Worm (Caenorhabditis elegans) whole organism, early embryonic: ENCODE results near the gene sre-52.

Experiments
- B0310.2 ChIP-seq: sonication (generic microtip); optimal IDR thresholded peaks from 2 replicates; lab custom pipeline; 2016; ENCODE audit warnings: mild to moderate bottlenecking, missing genetic modification characterization, missing compliant biosample characterization
- F13C5.2 ChIP-seq: sonication (generic microtip); optimal IDR thresholded peaks from 2 replicates; lab custom pipeline; 2017; ENCODE audit warnings: mild to moderate bottlenecking, missing genetic modification characterization, inconsistent platforms, missing compliant biosample characterization
- aly-1 ChIP-seq: sonication (generic microtip); optimal IDR thresholded peaks from 2 replicates; lab custom pipeline; 2016; ENCODE audit warnings: missing genetic modification characterization, missing compliant biosample characterization
- ama-1 ChIP-seq: fragments of 150-350 bp; optimal IDR thresholded peaks from 2 replicates; lab custom pipeline; 2014
- ets-7 ChIP-seq: sonication (generic microtip); optimal IDR thresholded peaks from 2 replicates; lab custom pipeline; 2016; ENCODE audit warnings: missing genotype, missing genetic modification characterization, missing compliant biosample characterization
- flt-1 ChIP-seq: fragments of 200-800 bp; sonication (Bioruptor generic); IDR thresholded peaks from 2 replicates; pipeline ENCODE4 v1.3.6; 2022; ENCODE audit warnings: missing genetic modification characterization, missing compliant biosample characterization
- hmbx-1 ChIP-seq: sonication (generic microtip); optimal IDR thresholded peaks from 2 replicates; lab custom pipeline; 2016; ENCODE audit warnings: mild to moderate bottlenecking, missing genetic modification characterization, missing compliant biosample characterization
- hmg-4 ChIP-seq: fragments of 200-800 bp; sonication (Bioruptor generic); optimal IDR thresholded peaks from 2 replicates; lab custom pipeline; 2018; ENCODE audit warnings: mild to moderate bottlenecking, missing genetic modification characterization, missing compliant biosample characterization
- hnd-1 ChIP-seq: sonication (generic microtip); optimal IDR thresholded peaks from 2 replicates; lab custom pipeline; 2016; ENCODE audit warnings: missing genetic modification characterization, missing compliant biosample characterization
- tbx-37 ChIP-seq: fragments of 200-800 bp; sonication (Bioruptor generic); conservative IDR thresholded peaks from 2 replicates; pipeline ENCODE4 v1.3.6; 2022; ENCODE audit warnings: missing genetic modification reagents, missing genetic modification characterization, missing compliant biosample characterization
- tra-4 ChIP-seq: sonication (generic microtip); optimal IDR thresholded peaks from 2 replicates; lab custom pipeline; 2017; ENCODE audit warnings: missing genetic modification characterization, missing compliant biosample characterization

- TF ChIP-seq ama-1 (no peak), B0310.2 (tag; lab: Kevin White, UChicago) (no peak), aly-1 (no peak), hnd-1 (tag; lab: Kevin White, UChicago) (no peak), tbx-37 (no peak), tra-4 (tag; lab: Kevin White, UChicago) (no peak), flt-1 (GFP tag; lab: Robert Waterston, UW) (0 out of 2 replicates have a peak, but pooled peaks have one; percentile 31), hmbx-1 (tag; lab: Kevin White, UChicago) (no peak), hmg-4 (GFP tag; lab: Kevin White, UChicago) (no peak), ets-7 (tag; lab: Kevin White, UChicago) (no peak), F13C5.2 (tag; lab: Kevin White, UChicago) (no peak)
Observed at ce11 chrII:12362262-12362661, 26.7 kb downstream of the sre-52 start.
